Fruit fly (Drosophila melanogaster): ENCODE data around the gene spn-A.
A peak's percentile ranks its signal among the peaks of the same experiment; 100 is the strongest.

Gene spn-A

dm6 chr3R:30059944-30060343 lies 4.1 kb upstream of the spn-A start:
- TF ChIP-seq az2 (GFP tag; optimal IDR thresholded peaks at IDR 0.05): no peak
- TF ChIP-seq lmd (GFP tag; IDR thresholded peaks at IDR 0.05): no peak
- no peak for TF ChIP-seq sob (GFP tag; IDR thresholded peaks at IDR 0.05)
- TF ChIP-seq grau (tag; optimal IDR thresholded peaks at IDR 0.05): no peak
- TF ChIP-seq CG13123 (GFP tag; optimal IDR thresholded peaks at IDR 0.05): no peak
- no peak for TF ChIP-seq CG43689 (GFP tag; IDR thresholded peaks at IDR 0.05)
- TF ChIP-seq CHES-1-like (GFP tag; optimal IDR thresholded peaks at IDR 0.05): no peak
- TF ChIP-seq CG11085 (GFP tag; IDR thresholded peaks at IDR 0.05): no peak
- TF ChIP-seq Awh (GFP tag; IDR thresholded peaks at IDR 0.05): no peak
- peak; percentile 28; the same call in 1 of the 3 replicates for TF ChIP-seq CG34224 (GFP tag; IDR thresholded peaks at IDR 0.05; ENCODE audit: partially characterized antibody)
- TF ChIP-seq CG14441 (GFP tag; IDR thresholded peaks at IDR 0.05): 0 out of 2 replicates have a peak, but pooled peaks have one; percentile 23
- TF ChIP-seq CG13287 (GFP tag; IDR thresholded peaks at IDR 0.05; ENCODE audit: partially characterized antibody): no peak
- no peak for TF ChIP-seq Eip74EF (GFP tag; optimal IDR thresholded peaks at IDR 0.05)
- no peak for TF ChIP-seq tna (GFP tag; IDR thresholded peaks at IDR 0.05; ENCODE audit: partially characterized antibody)
- no peak for TF ChIP-seq CG1832 (GFP tag; optimal IDR thresholded peaks at IDR 0.05)
- TF ChIP-seq crp (GFP tag; optimal IDR thresholded peaks at IDR 0.05): no peak
- TF ChIP-seq Hand (GFP tag; optimal IDR thresholded peaks at IDR 0.05): no peak
- TF ChIP-seq Neu2 (GFP tag; optimal IDR thresholded peaks at IDR 0.05; ENCODE audit: borderline replicate concordance): no peak
- no peak for TF ChIP-seq exex (tag; optimal IDR thresholded peaks at IDR 0.05)
- TF ChIP-seq bcd (GFP tag; optimal IDR thresholded peaks at IDR 0.05): no peak
- no peak for TF ChIP-seq stc (GFP tag; IDR thresholded peaks at IDR 0.05)
- no peak for TF ChIP-seq ems (GFP tag; optimal IDR thresholded peaks at IDR 0.05)
- no peak for TF ChIP-seq MBD-R2 (GFP tag; IDR thresholded peaks at IDR 0.05)
- TF ChIP-seq CG33557 (GFP tag; optimal IDR thresholded peaks at IDR 0.05): no peak
- no peak for TF ChIP-seq Asciz (GFP tag; optimal IDR thresholded peaks at IDR 0.05)
- no peak for TF ChIP-seq HmgZ (tag; optimal IDR thresholded peaks at IDR 0.05)
- TF ChIP-seq crol (GFP tag; IDR thresholded peaks at IDR 0.05): peak; percentile 18; the same call in 1 of the 2 replicates
- TF ChIP-seq CG7372 (GFP tag; IDR thresholded peaks at IDR 0.05): no peak
- TF ChIP-seq ase (GFP tag; IDR thresholded peaks at IDR 0.05): no peak
- no peak for TF ChIP-seq tx (GFP tag; optimal IDR thresholded peaks at IDR 0.05)
- no peak for TF ChIP-seq Oaz (GFP tag; IDR thresholded peaks at IDR 0.05)
- TF ChIP-seq kah (GFP tag; optimal IDR thresholded peaks at IDR 0.05): peak; percentile 50
- TF ChIP-seq eyg (GFP tag; optimal IDR thresholded peaks at IDR 0.05): no peak
- no peak for TF ChIP-seq CG8290 (GFP tag; optimal IDR thresholded peaks at IDR 0.05)
- no peak for TF ChIP-seq CG8290 (tag; optimal IDR thresholded peaks at IDR 0.05)
- no peak for TF ChIP-seq CG11696 (GFP tag; IDR thresholded peaks at IDR 0.05)
- TF ChIP-seq Poxn (GFP tag; IDR thresholded peaks at IDR 0.05): no peak
- TF ChIP-seq Tbp (GFP tag; optimal IDR thresholded peaks at IDR 0.05): no peak
- TF ChIP-seq CG1647 (GFP tag; optimal IDR thresholded peaks at IDR 0.05): no peak
- no peak for TF ChIP-seq hth (optimal IDR thresholded peaks at IDR 0.05)
- TF ChIP-seq scrt (GFP tag; optimal IDR thresholded peaks at IDR 0.05): no peak
- TF ChIP-seq oc (tag; optimal IDR thresholded peaks at IDR 0.05): peak; percentile 62
- no peak for TF ChIP-seq CG3847 (GFP tag; IDR thresholded peaks at IDR 0.05)
- no peak for TF ChIP-seq CG10979 (tag; optimal IDR thresholded peaks at IDR 0.05)
- TF ChIP-seq CG3838 (GFP tag; optimal IDR thresholded peaks at IDR 0.05): no peak
- TF ChIP-seq org-1 (GFP tag; optimal IDR thresholded peaks at IDR 0.05): no peak
- no peak for TF ChIP-seq kay (GFP tag; optimal IDR thresholded peaks at IDR 0.05)
- no peak for TF ChIP-seq CG4854 (GFP tag; optimal IDR thresholded peaks at IDR 0.05)
- TF ChIP-seq C15 (GFP tag; IDR thresholded peaks at IDR 0.05): no peak
- TF ChIP-seq bbx (GFP tag; IDR thresholded peaks at IDR 0.05; ENCODE audit: partially characterized antibody): 0 out of 2 replicates have a peak, but pooled peaks have one; percentile 23
- no peak for TF ChIP-seq CG8281 (tag; optimal IDR thresholded peaks at IDR 0.05)
- no peak for TF ChIP-seq dmrt11E (tag; optimal IDR thresholded peaks at IDR 0.05)
